Fruit fly (Drosophila melanogaster) S2 (cell line): ENCODE results near the gene nub.

Experiments used
- CG8478 ChIP-seq: fragments of >200 bp; optimal IDR thresholded peaks from 2 replicates; lab custom pipeline; 2018
- CTCF ChIP-seq, 2 experiments: fragments of >200 bp; optimal IDR thresholded peaks; 2 replicates each; lab custom pipeline; 2018

dm6 chr2L:12616748-12617147 is 29.3 kb downstream of the nub start:
- TF ChIP-seq CG8478 (lab: Kevin White, UChicago) = no peak
- no peak for TF ChIP-seq CTCF (optimal IDR thresholded peaks at IDR 0.05; lab: Kevin White, UChicago)
